Worm (Caenorhabditis elegans) whole organism, late embryonic: ENCODE measurements around the gene sri-51.

Source experiments
- ama-1 ChIP-seq: fragments of 150-350 bp; optimal IDR thresholded peaks from 2 replicates; lab custom pipeline; 2014
- ceh-22 ChIP-seq: sonication (generic microtip); optimal IDR thresholded peaks from 2 replicates; lab custom pipeline; 2017; ENCODE audit warnings: missing biosample characterization, missing genetic modification characterization
- dve-1 ChIP-seq: sonication (generic microtip); optimal IDR thresholded peaks from 2 replicates; lab custom pipeline; 2017; ENCODE audit warnings: antibody characterized with exemption, mild to moderate bottlenecking, missing genetic modification characterization, missing compliant biosample characterization
- fkh-10 ChIP-seq: fragments of 150-350 bp; optimal IDR thresholded peaks from 2 replicates; lab custom pipeline; 2014; ENCODE audit warnings: missing biosample characterization, missing genetic modification reagents, missing genetic modification characterization
- fkh-6 ChIP-seq: sonication (generic microtip); optimal IDR thresholded peaks from 2 replicates; lab custom pipeline; 2016; ENCODE audit warnings: missing genetic modification characterization, missing compliant biosample characterization
- hlh-13 ChIP-seq: fragments of 200-800 bp; sonication (Bioruptor generic); optimal IDR thresholded peaks from 2 replicates; lab custom pipeline; 2018; ENCODE audit warnings: mild to moderate bottlenecking, missing genetic modification characterization, missing compliant biosample characterization
- hlh-30 ChIP-seq: sonication (generic microtip); optimal IDR thresholded peaks from 2 replicates; lab custom pipeline; 2017; ENCODE audit warnings: antibody characterized with exemption, missing genetic modification characterization, missing compliant biosample characterization; ENCODE audit not compliant: insufficient read depth
- lim-6 ChIP-seq: sonication (generic microtip); optimal IDR thresholded peaks from 2 replicates; lab custom pipeline; 2016; ENCODE audit warnings: missing genetic modification characterization, missing compliant biosample characterization
- npax-4 ChIP-seq: sonication (generic microtip); optimal IDR thresholded peaks from 2 replicates; lab custom pipeline; 2016; ENCODE audit warnings: missing genetic modification characterization, missing compliant biosample characterization
- pag-3 ChIP-seq: sonication (generic microtip); optimal IDR thresholded peaks from 2 replicates; lab custom pipeline; 2016; ENCODE audit warnings: missing compliant biosample characterization, missing genetic modification characterization, borderline replicate concordance
- sdc-2 ChIP-seq: sonication (generic microtip); optimal IDR thresholded peaks from 2 replicates; lab custom pipeline; 2016; ENCODE audit warnings: missing genotype, missing genetic modification characterization, missing compliant biosample characterization
- tbx-2 ChIP-seq: sonication (generic microtip); optimal IDR thresholded peaks from 2 replicates; lab custom pipeline; 2016; ENCODE audit warnings: missing genetic modification characterization, missing compliant biosample characterization
- zip-5 ChIP-seq: sonication (generic microtip); optimal IDR thresholded peaks from 2 replicates; lab custom pipeline; 2016; ENCODE audit warnings: missing genetic modification characterization, missing compliant biosample characterization
- ztf-16 ChIP-seq: sonication (generic microtip); optimal IDR thresholded peaks from 2 replicates; lab custom pipeline; 2017; ENCODE audit warnings: missing genetic modification characterization, missing compliant biosample characterization

ce11 chrII:3196966-3197365, 1.9 kb downstream of the sri-51 start, which contains the start of gene gcy-15:
- TF ChIP-seq npax-4: no peak
- TF ChIP-seq fkh-10: no peak
- no peak for TF ChIP-seq tbx-2 (tag; lab: Kevin White, UChicago)
- no peak for TF ChIP-seq hlh-13 (GFP tag; lab: Kevin White, UChicago)
- no peak for TF ChIP-seq zip-5 (tag; lab: Kevin White, UChicago)
- TF ChIP-seq sdc-2 (tag; lab: Kevin White, UChicago): no peak
- TF ChIP-seq fkh-6: no peak
- TF ChIP-seq ztf-16 (tag; lab: Kevin White, UChicago): no peak
- no peak for TF ChIP-seq pag-3 (tag; lab: Kevin White, UChicago)
- TF ChIP-seq ama-1: no peak
- TF ChIP-seq lim-6 (tag; lab: Kevin White, UChicago): no peak
- TF ChIP-seq hlh-30 (tag; lab: Kevin White, UChicago): no peak
- TF ChIP-seq dve-1 (tag; lab: Kevin White, UChicago): no peak
- no peak for TF ChIP-seq ceh-22
